Worm (Caenorhabditis elegans): Measurements from ENCODE around the gene W05E10.2.
A peak's percentile ranks its signal among the peaks of the same experiment; 100 is the strongest.

The W05E10.2 gene

ce11 chrV:11673746-11674365 is 13.1 kb upstream of the W05E10.2 start (continued):
- peak; percentile 88 for TF ChIP-seq nhr-85 (tag)
- TF ChIP-seq lin-35 (GFP tag; optimal IDR thresholded peaks at IDR 0.05) = peak; percentile 0 to 36
- TF ChIP-seq efl-1 (optimal IDR thresholded peaks at IDR 0.05) = peak; percentile 31 to 55
- no peak for TF ChIP-seq efl-1 (GFP tag; optimal IDR thresholded peaks at IDR 0.05 in 1 of 2)
- no peak for TF ChIP-seq fkh-4 (tag; optimal IDR thresholded peaks at IDR 0.05; ENCODE audit: borderline replicate concordance)
- no peak for TF ChIP-seq ets-5 (GFP tag; IDR thresholded peaks at IDR 0.05)
- TF ChIP-seq xbp-1 (tag; optimal IDR thresholded peaks at IDR 0.05) = no peak
- peak; percentile 19; the same call in 1 of the 2 replicates for TF ChIP-seq grh-1 (GFP tag; IDR thresholded peaks at IDR 0.05)
- TF ChIP-seq ama-1 (optimal IDR thresholded peaks at IDR 0.05) = no peak
- TF ChIP-seq lin-14 (GFP tag; optimal IDR thresholded peaks at IDR 0.05) = peak; percentile 60
- no peak for TF ChIP-seq egl-27 (tag; optimal IDR thresholded peaks at IDR 0.05)

- TF ChIP-seq unc-30 (tag; optimal IDR thresholded peaks at IDR 0.05) (no peak), fkh-10 (GFP tag; optimal IDR thresholded peaks at IDR 0.05) (peak; percentile 72), unc-98 (GFP tag; IDR thresholded peaks at IDR 0.05) (no peak), lin-14 (GFP tag; optimal IDR thresholded peaks at IDR 0.05) (peak; percentile 57), nhr-77 (tag; optimal IDR thresholded peaks at IDR 0.05) (no peak), elt-2 (tag; optimal IDR thresholded peaks at IDR 0.05) (peak; percentile 40), C16A3.4 (tag; optimal IDR thresholded peaks at IDR 0.05) (no peak), ama-1 (optimal IDR thresholded peaks at IDR 0.05) (no peak), ceh-88 (GFP tag; IDR thresholded peaks at IDR 0.05) (no peak), grh-1 (GFP tag; IDR thresholded peaks at IDR 0.05) (0 out of 2 replicates have a peak, but pooled peaks have one; percentile 11), lin-15B (tag; optimal IDR thresholded peaks at IDR 0.05) (no peak), irx-1 (tag; optimal IDR thresholded peaks at IDR 0.05) (peak; percentile 3), nhr-237 (tag; optimal IDR thresholded peaks at IDR 0.05) (no peak), nhr-71 (tag; optimal IDR thresholded peaks at IDR 0.05) (peak; percentile 33), fos-1 (tag; optimal IDR thresholded peaks at IDR 0.05) (no peak), pax-3 (tag; optimal IDR thresholded peaks at IDR 0.05) (no peak), mdl-1 (tag; optimal IDR thresholded peaks at IDR 0.05) (no peak), nhr-90 (tag; optimal IDR thresholded peaks at IDR 0.05; ENCODE audit: poor library complexity) (no peak), lin-13 (GFP tag; optimal IDR thresholded peaks at IDR 0.05) (no peak), nhr-85 (tag) (peak; percentile 89), elt-3 (tag; optimal IDR thresholded peaks at IDR 0.05) (peak in 3 of 6 experiments; percentile 14 to 46 (median 17)), ztf-11 (tag; optimal IDR thresholded peaks at IDR 0.05) (no peak), blmp-1 (tag; optimal IDR thresholded peaks at IDR 0.05) (peak; percentile 70), isw-1 (GFP tag; IDR thresholded peaks at IDR 0.05) (no peak), tbx-2 (tag; optimal IDR thresholded peaks at IDR 0.05) (peak; percentile 5), snu-23 (GFP tag; optimal IDR thresholded peaks at IDR 0.05) (no peak), Y116A8C.19 (tag; optimal IDR thresholded peaks at IDR 0.05; ENCODE audit: borderline replicate concordance) (no peak), dsc-1 (tag; optimal IDR thresholded peaks at IDR 0.05) (no peak), ceh-82 (tag; optimal IDR thresholded peaks at IDR 0.05) (no peak), aly-2 (tag; optimal IDR thresholded peaks at IDR 0.05) (no peak), ets-5 (GFP tag; IDR thresholded peaks at IDR 0.05) (no peak), ceh-63 (GFP tag; optimal IDR thresholded peaks at IDR 0.05) (no peak), hlh-4 (tag; optimal IDR thresholded peaks at IDR 0.05) (no peak), snpc-4 (tag; optimal IDR thresholded peaks at IDR 0.05) (no peak), nhr-11 (tag; optimal IDR thresholded peaks at IDR 0.05) (no peak), pag-3 (tag; optimal IDR thresholded peaks at IDR 0.05; ENCODE audit: borderline replicate concordance, insufficient read depth) (no peak), efl-1 (optimal IDR thresholded peaks at IDR 0.05) (no peak), efl-1 (GFP tag; optimal IDR thresholded peaks at IDR 0.05 in 1 of 2) (peak in 1 of 2 experiments; percentile 26), egl-27 (tag; optimal IDR thresholded peaks at IDR 0.05) (no peak), nhr-28 (tag; optimal IDR thresholded peaks at IDR 0.05) (no peak), nhr-20 (tag; optimal IDR thresholded peaks at IDR 0.05) (peak; percentile 22), fkh-4 (tag; optimal IDR thresholded peaks at IDR 0.05; ENCODE audit: borderline replicate concordance) (no peak)
Observed at ce11 chrV:11674594-11675579, 12.1 kb upstream of the W05E10.2 start.
